Fruit fly (Drosophila melanogaster) whole organism, embryonic: Measurements from ENCODE around the gene CG31268.

Experiments
- ATbp ChIP-seq: fragments of 200-800 bp; sonication (Bioruptor generic); optimal IDR thresholded peaks from 2 replicates; lab custom pipeline; 2017; ENCODE audit warnings: missing biosample characterization, mild to moderate bottlenecking, missing genetic modification characterization, missing genetic modification reagents
- Atf-2 ChIP-seq: fragments of 200-800 bp; sonication (Bioruptor generic); optimal IDR thresholded peaks from 2 replicates; lab custom pipeline; 2016; ENCODE audit warnings: missing biosample characterization, missing genetic modification characterization
- Blimp-1 ChIP-seq: fragments of 200-800 bp; sonication (Bioruptor generic); optimal IDR thresholded peaks from 3 replicates; lab custom pipeline; 2018; ENCODE audit warnings: missing biosample characterization, missing genetic modification characterization, mild to moderate bottlenecking, moderate library complexity, missing genetic modification reagents
- C15 ChIP-seq: fragments of 200-800 bp; sonication (Bioruptor generic); IDR thresholded peaks from 3 replicates; pipeline ENCODE4 v1.3.6; 2022; ENCODE audit warnings: missing biosample characterization, missing genetic modification characterization
- CG10959 ChIP-seq: fragments of 200-800 bp; sonication (Bioruptor generic); IDR thresholded peaks from 2 replicates; pipeline ENCODE4 v1.3.6; 2022; ENCODE audit warnings: missing biosample characterization, missing genetic modification characterization
- CG13424 ChIP-seq: fragments of 200-800 bp; sonication (Bioruptor generic); optimal IDR thresholded peaks from 2 replicates; lab custom pipeline; 2019; ENCODE audit warnings: missing biosample characterization, mild to moderate bottlenecking, missing genetic modification characterization, moderate library complexity
- CG15479 ChIP-seq: fragments of 200-800 bp; sonication (Bioruptor generic); optimal IDR thresholded peaks from 3 replicates; lab custom pipeline; 2019; ENCODE audit warnings: missing biosample characterization, mild to moderate bottlenecking, missing genetic modification characterization, moderate library complexity
- CG15601 ChIP-seq: fragments of 200-800 bp; sonication (Bioruptor generic); optimal IDR thresholded peaks from 3 replicates; lab custom pipeline; 2019; ENCODE audit warnings: missing biosample characterization, mild to moderate bottlenecking, missing genetic modification characterization, moderate library complexity
- CG2712 ChIP-seq: fragments of 200-800 bp; optimal IDR thresholded peaks from 3 replicates; lab custom pipeline; 2019; ENCODE audit warnings: missing biosample characterization, mild to moderate bottlenecking, missing genetic modification characterization, moderate library complexity
- CG4360 ChIP-seq: fragments of 200-800 bp; sonication (Bioruptor generic); IDR thresholded peaks from 2 replicates; pipeline ENCODE4 v1.3.6; 2022; ENCODE audit warnings: missing biosample characterization, missing genetic modification characterization
- CG4617 ChIP-seq: fragments of 200-800 bp; sonication (Bioruptor generic); optimal IDR thresholded peaks from 3 replicates; lab custom pipeline; 2016; ENCODE audit warnings: missing biosample characterization, missing genetic modification characterization, borderline replicate concordance
- CG6254 ChIP-seq: fragments of 200-800 bp; sonication (Bioruptor generic); optimal IDR thresholded peaks from 3 replicates; lab custom pipeline; 2017; ENCODE audit warnings: mild to moderate bottlenecking, missing biosample characterization, missing genetic modification reagents, missing genetic modification characterization
- CG8478 ChIP-seq: fragments of >200 bp; optimal IDR thresholded peaks from 2 replicates; lab custom pipeline; 2018
- CG9727 ChIP-seq: fragments of 200-800 bp; sonication (Bioruptor generic); optimal IDR thresholded peaks from 3 replicates; lab custom pipeline; 2017; ENCODE audit warnings: missing biosample characterization, mild to moderate bottlenecking, missing genetic modification characterization
- CG9817 ChIP-seq: fragments of 200-800 bp; sonication (Bioruptor generic); optimal IDR thresholded peaks from 2 replicates; lab custom pipeline; 2018; ENCODE audit warnings: missing biosample characterization, mild to moderate bottlenecking, missing genetic modification characterization, moderate library complexity
- CHES-1-like ChIP-seq: fragments of 200-800 bp; sonication (Bioruptor generic); optimal IDR thresholded peaks from 2 replicates; lab custom pipeline; 2016; ENCODE audit warnings: missing biosample characterization, missing genetic modification characterization
- Dp ChIP-seq: fragments of 200-800 bp; sonication (Bioruptor generic); optimal IDR thresholded peaks from 2 replicates; lab custom pipeline; 2018; ENCODE audit warnings: missing biosample characterization, mild to moderate bottlenecking, missing genetic modification characterization, moderate library complexity
- Drgx ChIP-seq: fragments of 200-800 bp; sonication (Bioruptor generic); IDR thresholded peaks from 2 replicates; pipeline ENCODE4 v1.3.6; 2022; ENCODE audit warnings: missing biosample characterization, missing genetic modification characterization
- Ets65A ChIP-seq: fragments of 200-800 bp; sonication (Bioruptor generic); peaks from one replicate; lab custom pipeline; 2016; ENCODE audit warnings: missing biosample characterization, missing genetic modification characterization
- Hmx ChIP-seq: fragments of 200-800 bp; sonication (Bioruptor generic); optimal IDR thresholded peaks from 2 replicates; lab custom pipeline; 2016; ENCODE audit warnings: missing biosample characterization, missing genetic modification characterization
- Med ChIP-seq: fragments of 200-800 bp; sonication (Bioruptor generic); peaks from one replicate; lab custom pipeline; 2016; ENCODE audit warnings: missing biosample characterization, missing genetic modification characterization, mild to moderate bottlenecking, inconsistent platforms, moderate library complexity
- Meics ChIP-seq: fragments of 200-800 bp; sonication (Bioruptor generic); optimal IDR thresholded peaks from 2 replicates; lab custom pipeline; 2017; ENCODE audit warnings: missing biosample characterization, mild to moderate bottlenecking, missing genetic modification characterization
- Oli ChIP-seq: fragments of 200-800 bp; sonication (Bioruptor generic); optimal IDR thresholded peaks from 2 replicates; lab custom pipeline; 2018; ENCODE audit warnings: missing biosample characterization, mild to moderate bottlenecking, missing genetic modification characterization, moderate library complexity
- PHDP ChIP-seq: fragments of 200-800 bp; sonication (Bioruptor generic); optimal IDR thresholded peaks from 3 replicates; lab custom pipeline; 2018; ENCODE audit warnings: missing biosample characterization, mild to moderate bottlenecking, missing genetic modification characterization, moderate library complexity
- TFAM ChIP-seq: fragments of 200-800 bp; sonication (Bioruptor generic); optimal IDR thresholded peaks from 2 replicates; lab custom pipeline; 2017; ENCODE audit warnings: missing biosample characterization, missing genetic modification characterization, inconsistent platforms
- ac ChIP-seq: fragments of 200-800 bp; sonication (Bioruptor generic); optimal IDR thresholded peaks from 3 replicates; lab custom pipeline; 2017; ENCODE audit warnings: missing biosample characterization, mild to moderate bottlenecking, missing genetic modification characterization
- az2 ChIP-seq: fragments of 200-800 bp; sonication (Bioruptor generic); optimal IDR thresholded peaks from 3 replicates; lab custom pipeline; 2016; ENCODE audit warnings: missing biosample characterization, missing genetic modification characterization
- bbx ChIP-seq: fragments of 200-800 bp; sonication (Bioruptor generic); IDR thresholded peaks from 2 replicates; pipeline ENCODE4 v1.3.6; 2022; ENCODE audit warnings: missing biosample characterization, missing genetic modification characterization; ENCODE audit not compliant: partially characterized antibody
- bsh ChIP-seq, 2 experiments: fragments of 200-800 bp; sonication (Bioruptor generic); optimal IDR thresholded peaks; 2 replicates each; lab custom pipeline; 2017 to 2018; ENCODE audit warnings: mild to moderate bottlenecking in 2 of 2, missing biosample characterization in 2 of 2, missing genetic modification characterization in 2 of 2, moderate library complexity in 1 of 2
- lov ChIP-seq, 2 experiments: fragments of 200-800 bp in 1 of 2; fragments of >200 bp in 1 of 2; sonication (Bioruptor generic) in 1 of 2; IDR thresholded peaks in 1 of 2; optimal IDR thresholded peaks in 1 of 2; 2 replicates in 1 of 2; 3 replicates in 1 of 2; pipeline versions ENCODE4 v1.3.6 to Lab custom; 2017 to 2022; ENCODE audit warnings: missing biosample characterization in 1 of 2, missing genetic modification characterization in 1 of 2
- nerfin-1 ChIP-seq: fragments of 200-800 bp; sonication (Bioruptor generic); optimal IDR thresholded peaks from 3 replicates; lab custom pipeline; 2019; ENCODE audit warnings: missing biosample characterization, mild to moderate bottlenecking, missing genetic modification characterization, moderate library complexity
- nmo ChIP-seq: fragments of 200-800 bp; sonication (Bioruptor generic); optimal IDR thresholded peaks from 2 replicates; lab custom pipeline; 2018; ENCODE audit warnings: missing biosample characterization, mild to moderate bottlenecking, missing genetic modification characterization, moderate library complexity
- salm ChIP-seq: fragments of 200-800 bp; sonication (Bioruptor generic); optimal IDR thresholded peaks from 2 replicates; lab custom pipeline; 2018; ENCODE audit warnings: missing biosample characterization, mild to moderate bottlenecking, missing genetic modification characterization
- sd ChIP-seq: fragments of 200-800 bp; sonication (Bioruptor generic); optimal IDR thresholded peaks from 3 replicates; lab custom pipeline; 2018; ENCODE audit warnings: missing biosample characterization, mild to moderate bottlenecking, missing genetic modification characterization, moderate library complexity
- sens ChIP-seq: fragments of 200-800 bp; sonication (Bioruptor generic); peaks from one replicate; lab custom pipeline; 2016; ENCODE audit warnings: missing biosample characterization, missing genetic modification characterization
- so ChIP-seq: fragments of 200-800 bp; sonication (Bioruptor generic); IDR thresholded peaks from 3 replicates; pipeline ENCODE4 v1.3.6; 2022; ENCODE audit warnings: missing biosample characterization, missing genetic modification characterization
- tll ChIP-seq, 2 experiments: fragments of 200-800 bp in 1 of 2; fragments of >200 bp in 1 of 2; sonication (Bioruptor generic) in 1 of 2; optimal IDR thresholded peaks; 2 replicates each; lab custom pipeline; 2017 to 2019; ENCODE audit warnings: missing biosample characterization in 2 of 2, missing genetic modification characterization in 2 of 2, mild to moderate bottlenecking in 1 of 2, moderate library complexity in 1 of 2
- vvl ChIP-seq: fragments of 200-800 bp; sonication (Bioruptor generic); IDR thresholded peaks from 2 replicates; pipeline ENCODE4 v1.3.6; 2022; ENCODE audit warnings: missing biosample characterization, missing genetic modification characterization

Gene CG31268

dm6 chr3R:17081359-17081935, 49.8 kb downstream of the CG31268 start (continued):
- TF ChIP-seq lov (optimal IDR thresholded peaks at IDR 0.05; lab: Kevin White, UChicago) (no peak), lov (GFP tag; IDR thresholded peaks at IDR 0.05; lab: Robert Waterston, UW) (no peak), Blimp-1 (GFP tag; lab: Kevin White, UChicago) (peak; percentile 61), CHES-1-like (GFP tag; lab: Kevin White, UChicago) (no peak), Atf-2 (GFP tag; lab: Kevin White, UChicago) (no peak), CG10959 (GFP tag; lab: Robert Waterston, UW) (no peak), CG6254 (GFP tag; lab: Kevin White, UChicago) (peak; percentile 9), Hmx (no peak), CG8478 (lab: Kevin White, UChicago) (no peak), az2 (peak; percentile 6), nmo (GFP tag; lab: Kevin White, UChicago) (peak; percentile 53), sens (no peak), bbx (GFP tag; lab: Robert Waterston, UW) (no peak), ATbp (GFP tag; lab: Kevin White, UChicago) (no peak), C15 (GFP tag; lab: Robert Waterston, UW) (no peak), vvl (GFP tag; lab: Robert Waterston, UW) (0 out of 2 replicates have a peak, but pooled peaks have one; percentile 9), PHDP (tag; lab: Kevin White, UChicago) (peak; percentile 12), salm (tag; lab: Kevin White, UChicago) (peak; percentile 1), CG13424 (tag; lab: Kevin White, UChicago) (peak; percentile 42), CG9817 (tag; lab: Kevin White, UChicago) (no peak), bsh (GFP tag; optimal IDR thresholded peaks at IDR 0.05; lab: Kevin White, UChicago) (peak; percentile 51 to 60), CG15601 (tag; lab: Kevin White, UChicago) (peak; percentile 25), Drgx (GFP tag; lab: Robert Waterston, UW) (peak; percentile 84), Oli (peak; percentile 24), CG9727 (GFP tag; lab: Kevin White, UChicago) (no peak), Ets65A (GFP tag; lab: Kevin White, UChicago) (peak; percentile 43), ac (GFP tag; lab: Kevin White, UChicago) (no peak), CG4360 (GFP tag; lab: Robert Waterston, UW) (no peak), CG2712 (tag; lab: Kevin White, UChicago) (peak; percentile 57), TFAM (no peak)
- TF ChIP-seq, all 482 proteins: peak for 42

dm6 chr3R:17082471-17082870, 50.9 kb downstream of the CG31268 start:
- TF ChIP-seq Dp (GFP tag; lab: Kevin White, UChicago) (no peak), CG15479 (GFP tag; lab: Kevin White, UChicago) (peak; percentile 80), Med (peak; percentile 3), nerfin-1 (peak; percentile 34), CG4617 (GFP tag; lab: Kevin White, UChicago) (no peak), so (peak; percentile 33; the same call in 1 of the 3 replicates), sd (tag; lab: Kevin White, UChicago) (peak; percentile 72), Ets65A (GFP tag; lab: Kevin White, UChicago) (peak; percentile 48), Meics (GFP tag; lab: Kevin White, UChicago) (no peak), tll (GFP tag; optimal IDR thresholded peaks at IDR 0.05; lab: Kevin White, UChicago) (peak in 1 of 2 experiments; percentile 69)
